Worm (Caenorhabditis elegans): ENCODE data around the gene Y75B8A.39.
"Not testable (repeated sequence)": the region's sequence is repeated elsewhere in the genome, so short reads cannot be mapped to it uniquely, and the experiment has no call there.

The Y75B8A.39 gene

DNA sequence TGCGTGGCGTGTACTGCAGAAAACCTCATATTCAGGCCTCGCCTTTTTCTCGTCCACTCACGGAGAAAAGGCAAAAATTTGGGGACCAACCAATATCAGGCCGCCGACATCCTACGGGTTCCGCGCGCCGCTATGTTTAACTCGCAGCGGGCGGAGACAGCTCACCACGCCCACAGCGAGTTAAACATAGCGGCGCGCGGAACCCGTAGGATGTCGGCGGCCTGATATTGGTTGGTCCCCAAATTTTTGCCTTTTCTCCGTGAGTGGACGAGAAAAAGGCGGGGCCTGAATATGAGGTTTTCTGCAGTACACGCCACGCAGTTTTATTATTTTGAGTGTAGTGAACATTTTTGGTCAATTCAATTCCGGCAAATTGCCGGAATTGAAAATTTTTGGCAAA is 14.5 kb upstream of the Y75B8A.39 start:
- TF ChIP-seq snpc-4 (GFP tag; optimal IDR thresholded peaks at IDR 0.05): not testable (repeated sequence)
- TF ChIP-seq snpc-4 (tag; optimal IDR thresholded peaks at IDR 0.05) (peak in 2 of 4 experiments; percentile 64 to 90), snpc-1.1 (tag; optimal IDR thresholded peaks at IDR 0.05; ENCODE audit: insufficient read depth) (peak; percentile 43), hmg-1.2 (GFP tag; IDR thresholded peaks at IDR 0.05) (peak; percentile 18; the same call in 1 of the 2 replicates)

DNA sequence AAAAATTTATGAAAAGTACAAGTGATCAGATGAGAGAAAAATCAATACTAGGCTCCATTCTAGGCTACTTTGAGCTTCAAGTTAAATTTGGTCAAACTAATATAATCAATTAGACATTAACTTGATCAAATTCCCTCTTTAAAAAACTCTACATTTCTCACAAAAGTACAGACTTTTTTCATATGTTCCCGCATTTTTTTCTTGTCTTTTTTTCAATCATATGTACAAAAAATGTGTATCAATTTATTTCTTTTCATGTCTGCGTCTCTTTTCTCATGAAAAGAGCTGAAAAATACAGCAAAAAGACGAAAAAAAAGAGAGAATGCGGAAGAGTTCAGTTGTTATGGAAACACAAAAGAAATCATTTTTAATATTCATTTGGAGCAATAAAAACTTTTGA is 13.7 kb upstream of the Y75B8A.39 start:
- TF ChIP-seq nfya-1 (tag; optimal IDR thresholded peaks at IDR 0.05; ENCODE audit: borderline replicate concordance, insufficient read depth): no peak
- TF ChIP-seq K12H6.12 (tag; optimal IDR thresholded peaks at IDR 0.05): no peak
- TF ChIP-seq ztf-25 (GFP tag; IDR thresholded peaks at IDR 0.05): no peak
- no peak for TF ChIP-seq B0261.1 (tag; optimal IDR thresholded peaks at IDR 0.05)
- no peak for TF ChIP-seq mxl-1 (tag; optimal IDR thresholded peaks at IDR 0.05)
- TF ChIP-seq F37B4.10 (GFP tag; IDR thresholded peaks at IDR 0.05): no peak
- TF ChIP-seq nhr-90 (tag; optimal IDR thresholded peaks at IDR 0.05): no peak
- TF ChIP-seq ztf-28 (GFP tag; IDR thresholded peaks at IDR 0.05): no peak
- TF ChIP-seq F23B12.7 (tag; optimal IDR thresholded peaks at IDR 0.05; ENCODE audit: insufficient read depth): no peak
- no peak for TF ChIP-seq unc-130 (GFP tag; optimal IDR thresholded peaks at IDR 0.05)
- no peak for TF ChIP-seq F39B2.1 (GFP tag; IDR thresholded peaks at IDR 0.05)
- TF ChIP-seq repo-1 (tag; optimal IDR thresholded peaks at IDR 0.05): no peak
- no peak for TF ChIP-seq chd-7 (tag; optimal IDR thresholded peaks at IDR 0.05)
- no peak for TF ChIP-seq Y53G8AR.9 (GFP tag; conservative IDR thresholded peaks at IDR 0.05)
- TF ChIP-seq mes-4 (tag; optimal IDR thresholded peaks at IDR 0.05): no peak
- no peak for TF ChIP-seq atf-7 (tag; optimal IDR thresholded peaks at IDR 0.05)
- TF ChIP-seq nhr-27 (tag; optimal IDR thresholded peaks at IDR 0.05): no peak
- no peak for TF ChIP-seq nfyb-1 (GFP tag; IDR thresholded peaks at IDR 0.05)
- TF ChIP-seq sea-2 (GFP tag; IDR thresholded peaks at IDR 0.05): no peak
- no peak for TF ChIP-seq pbrm-1 (GFP tag; IDR thresholded peaks at IDR 0.05)

DNA sequence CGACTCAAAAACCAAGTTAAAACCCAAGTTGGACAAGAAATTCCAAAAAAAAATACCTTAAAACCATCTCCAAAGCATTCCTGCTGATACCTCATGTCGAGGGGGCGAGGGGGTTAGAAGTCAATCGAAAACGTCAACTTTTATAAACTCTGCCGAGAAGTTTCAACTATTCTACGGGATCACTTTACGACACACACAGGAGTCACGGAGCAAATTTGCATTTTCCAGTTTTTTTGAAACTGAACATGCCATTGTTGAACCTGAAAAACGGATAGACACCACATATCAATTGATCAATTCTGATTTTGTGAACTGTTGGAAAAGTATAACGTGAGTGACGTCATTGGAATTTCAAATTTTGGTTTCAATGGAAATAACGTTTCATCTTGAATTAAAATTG is 9.9 kb upstream of the Y75B8A.39 start, which contains the start of gene mrp-8:
mrp-8 (minus strand) TSS at position 101 of the 400 bp plus-strand sequence.
- TF ChIP-seq chd-7 (tag; optimal IDR thresholded peaks at IDR 0.05): no peak
- TF ChIP-seq sdz-38 (tag; optimal IDR thresholded peaks at IDR 0.05): no peak
- TF ChIP-seq C17E4.6 (GFP tag; IDR thresholded peaks at IDR 0.05): no peak
- TF ChIP-seq nhr-80 (tag; optimal IDR thresholded peaks at IDR 0.05): no peak
- TF ChIP-seq nhr-90 (tag; optimal IDR thresholded peaks at IDR 0.05): no peak
- TF ChIP-seq cebp-2 (GFP tag; IDR thresholded peaks at IDR 0.05): no peak
- TF ChIP-seq F52B5.7 (tag; optimal IDR thresholded peaks at IDR 0.05): no peak
- no peak for TF ChIP-seq snpc-3.4 (tag; optimal IDR thresholded peaks at IDR 0.05)
- TF ChIP-seq lag-1 (GFP tag; IDR thresholded peaks at IDR 0.05): no peak
- TF ChIP-seq madf-10 (tag; optimal IDR thresholded peaks at IDR 0.05): no peak
- no peak for TF ChIP-seq hlh-12 (tag; optimal IDR thresholded peaks at IDR 0.05)
- no peak for TF ChIP-seq cebp-1 (GFP tag; IDR thresholded peaks at IDR 0.05)
- TF ChIP-seq cebp-1 (tag; optimal IDR thresholded peaks at IDR 0.05): no peak
- TF ChIP-seq snpc-1.3 (tag; optimal IDR thresholded peaks at IDR 0.05; ENCODE audit: insufficient read depth): no peak
- TF ChIP-seq bed-1 (GFP tag; IDR thresholded peaks at IDR 0.05): no peak

Data from whole organism, young adult.